Fruit fly (Drosophila melanogaster) whole organism, embryonic: ENCODE results near the gene Ostgamma.
A peak's percentile ranks its signal among the peaks of the same experiment; 100 is the strongest.

Source experiments
- Asciz ChIP-seq: fragments of 200-800 bp; sonication (Bioruptor generic); optimal IDR thresholded peaks from 2 replicates; lab custom pipeline; 2017; ENCODE audit warnings: missing biosample characterization, mild to moderate bottlenecking, missing genetic modification characterization, missing genetic modification reagents
- Blimp-1 ChIP-seq: fragments of 200-800 bp; sonication (Bioruptor generic); optimal IDR thresholded peaks from 3 replicates; lab custom pipeline; 2018; ENCODE audit warnings: missing biosample characterization, missing genetic modification characterization, mild to moderate bottlenecking, moderate library complexity, missing genetic modification reagents
- CG11247 ChIP-seq: fragments of 200-800 bp; sonication (Bioruptor generic); IDR thresholded peaks from 2 replicates; pipeline ENCODE4 v1.3.6; 2022; ENCODE audit warnings: missing biosample characterization, missing genetic modification characterization
- CG11695 ChIP-seq: fragments of 200-800 bp; sonication (Bioruptor generic); IDR thresholded peaks from 3 replicates; pipeline ENCODE4 v1.3.6; 2022; ENCODE audit warnings: missing biosample characterization, missing genetic modification characterization
- CG13296 ChIP-seq: fragments of 200-800 bp; sonication (Bioruptor generic); optimal IDR thresholded peaks from 3 replicates; lab custom pipeline; 2018; ENCODE audit warnings: missing biosample characterization, mild to moderate bottlenecking, missing genetic modification characterization
- CG13775 ChIP-seq: fragments of 200-800 bp; sonication (Bioruptor generic); optimal IDR thresholded peaks from 3 replicates; lab custom pipeline; 2017; ENCODE audit warnings: missing biosample characterization, mild to moderate bottlenecking, missing genetic modification characterization
- CG15011 ChIP-seq: fragments of 200-800 bp; sonication (Bioruptor generic); optimal IDR thresholded peaks from 3 replicates; lab custom pipeline; 2018; ENCODE audit warnings: missing biosample characterization, mild to moderate bottlenecking, missing genetic modification characterization
- CG17361 ChIP-seq: fragments of 200-800 bp; sonication (Bioruptor generic); IDR thresholded peaks from 3 replicates; pipeline ENCODE4 v1.3.6; 2022; ENCODE audit warnings: missing biosample characterization, missing genetic modification characterization
- CG1832 ChIP-seq: fragments of 200-800 bp; sonication (Bioruptor generic); optimal IDR thresholded peaks from 2 replicates; lab custom pipeline; 2017; ENCODE audit warnings: missing biosample characterization, mild to moderate bottlenecking, missing genetic modification characterization, inconsistent platforms
- CG2116 ChIP-seq: fragments of 200-800 bp; sonication (Bioruptor generic); optimal IDR thresholded peaks from 3 replicates; lab custom pipeline; 2018; ENCODE audit warnings: missing biosample characterization, mild to moderate bottlenecking, missing genetic modification characterization
- CG2199 ChIP-seq: fragments of 200-800 bp; sonication (Bioruptor generic); IDR thresholded peaks from 3 replicates; pipeline ENCODE4 v1.3.6; 2022; ENCODE audit warnings: missing biosample characterization, missing genetic modification characterization
- CG30020 ChIP-seq: fragments of 200-800 bp; optimal IDR thresholded peaks from 2 replicates; lab custom pipeline; 2019; ENCODE audit warnings: missing biosample characterization, mild to moderate bottlenecking, missing genetic modification characterization, moderate library complexity
- CG3281 ChIP-seq: fragments of 200-800 bp; sonication (Bioruptor generic); optimal IDR thresholded peaks from 3 replicates; lab custom pipeline; 2017; ENCODE audit warnings: missing biosample characterization, mild to moderate bottlenecking, missing genetic modification characterization
- CG3407 ChIP-seq: fragments of 200-800 bp; sonication (Bioruptor generic); optimal IDR thresholded peaks from 2 replicates; lab custom pipeline; 2018; ENCODE audit warnings: missing biosample characterization, mild to moderate bottlenecking, missing genetic modification characterization
- CG4820 ChIP-seq: fragments of 200-800 bp; sonication (Bioruptor generic); optimal IDR thresholded peaks from 3 replicates; lab custom pipeline; 2016; ENCODE audit warnings: missing biosample characterization, missing genetic modification characterization
- CG5180 ChIP-seq: fragments of 200-800 bp; sonication (Bioruptor generic); optimal IDR thresholded peaks from 3 replicates; lab custom pipeline; 2017; ENCODE audit warnings: missing biosample characterization, missing genetic modification characterization, mild to moderate bottlenecking, moderate library complexity, missing genetic modification reagents
- CG6272 ChIP-seq: fragments of 200-800 bp; sonication (Bioruptor generic); IDR thresholded peaks from 2 replicates; pipeline ENCODE4 v1.3.6; 2022; ENCODE audit warnings: missing biosample characterization, missing genetic modification characterization
- CG6813 ChIP-seq: fragments of 200-800 bp; sonication (Bioruptor generic); optimal IDR thresholded peaks from 2 replicates; lab custom pipeline; 2017; ENCODE audit warnings: missing biosample characterization, missing genetic modification characterization, mild to moderate bottlenecking, moderate library complexity, missing genetic modification reagents
- CG7745 ChIP-seq: fragments of 200-800 bp; sonication (Bioruptor generic); optimal IDR thresholded peaks from 2 replicates; lab custom pipeline; 2018; ENCODE audit warnings: missing biosample characterization, mild to moderate bottlenecking, missing genetic modification characterization, moderate library complexity
- CG7786 ChIP-seq: fragments of 200-800 bp; sonication (Bioruptor generic); optimal IDR thresholded peaks from 2 replicates; lab custom pipeline; 2016; ENCODE audit warnings: missing biosample characterization, missing genetic modification characterization
- CG7928 ChIP-seq: fragments of 200-800 bp; sonication (Bioruptor generic); optimal IDR thresholded peaks from 2 replicates; lab custom pipeline; 2017; ENCODE audit warnings: missing biosample characterization, mild to moderate bottlenecking, missing genetic modification characterization
- CG9215 ChIP-seq: fragments of 200-800 bp; sonication (Bioruptor generic); IDR thresholded peaks from 2 replicates; pipeline ENCODE4 v1.3.6; 2022; ENCODE audit warnings: missing biosample characterization, missing genetic modification characterization
- CG9932 ChIP-seq: fragments of 200-800 bp; sonication (Bioruptor generic); IDR thresholded peaks from 2 replicates; pipeline ENCODE4 v1.3.6; 2022; ENCODE audit warnings: missing biosample characterization, missing genetic modification characterization
- D19A ChIP-seq: fragments of 200-800 bp; optimal IDR thresholded peaks from 3 replicates; lab custom pipeline; 2019; ENCODE audit warnings: missing biosample characterization, mild to moderate bottlenecking, missing genetic modification characterization, moderate library complexity
- Elba2 ChIP-seq: fragments of 200-800 bp; sonication (Bioruptor generic); optimal IDR thresholded peaks from 3 replicates; lab custom pipeline; 2016; ENCODE audit warnings: missing biosample characterization, missing genetic modification characterization
- Ets65A ChIP-seq: fragments of 200-800 bp; sonication (Bioruptor generic); peaks from one replicate; lab custom pipeline; 2016; ENCODE audit warnings: missing biosample characterization, missing genetic modification characterization
- Gug ChIP-seq: fragments of 200-800 bp; sonication (Bioruptor generic); IDR thresholded peaks from 4 replicates; pipeline ENCODE4 v1.3.6; 2022; ENCODE audit warnings: missing biosample characterization, missing genetic modification characterization
- Kr ChIP-seq: fragments of 200-800 bp; sonication (Bioruptor generic); optimal IDR thresholded peaks from 2 replicates; lab custom pipeline; 2017; ENCODE audit warnings: missing biosample characterization, mild to moderate bottlenecking, missing genetic modification characterization
- NFAT ChIP-seq: fragments of 200-800 bp; sonication (Bioruptor generic); IDR thresholded peaks from 2 replicates; pipeline ENCODE4 v1.3.6; 2022; ENCODE audit warnings: missing biosample characterization, missing genetic modification characterization
- Nf-YB ChIP-seq: fragments of 200-800 bp; sonication (Bioruptor generic); optimal IDR thresholded peaks from 3 replicates; lab custom pipeline; 2019; ENCODE audit warnings: missing biosample characterization, mild to moderate bottlenecking, missing genetic modification characterization, moderate library complexity
- Ptx1 ChIP-seq: fragments of 200-800 bp; sonication (Bioruptor generic); IDR thresholded peaks from 2 replicates; pipeline ENCODE4 v1.3.6; 2022; ENCODE audit warnings: missing biosample characterization, missing genetic modification characterization
- Scr ChIP-seq: fragments of 200-800 bp; sonication (Bioruptor generic); IDR thresholded peaks from 2 replicates; pipeline ENCODE4 v1.3.6; 2022; ENCODE audit warnings: missing biosample characterization, missing genetic modification characterization; ENCODE audit not compliant: partially characterized antibody
- Sin3A ChIP-seq: fragments of >200 bp; optimal IDR thresholded peaks from 2 replicates; lab custom pipeline; 2018
- Six4 ChIP-seq: fragments of 200-800 bp; sonication (Bioruptor generic); optimal IDR thresholded peaks from 2 replicates; lab custom pipeline; 2016; ENCODE audit warnings: missing biosample characterization, missing genetic modification characterization
- Stat92E ChIP-seq, 3 experiments: fragments of >200 bp in 2 of 3; fragments of 200-800 bp in 1 of 3; sonication (Bioruptor generic) in 1 of 3; optimal IDR thresholded peaks; 2 replicates each; lab custom pipeline; 2017 to 2019; ENCODE audit warnings: missing biosample characterization in 3 of 3, missing genetic modification characterization in 3 of 3, mild to moderate bottlenecking in 1 of 3, moderate library complexity in 1 of 3
- Vsx1 ChIP-seq: fragments of 200-800 bp; sonication (Bioruptor generic); optimal IDR thresholded peaks from 2 replicates; lab custom pipeline; 2017; ENCODE audit warnings: missing biosample characterization, mild to moderate bottlenecking, missing genetic modification characterization, missing genetic modification reagents
- YL-1 ChIP-seq: fragments of 200-800 bp; sonication (Bioruptor generic); optimal IDR thresholded peaks from 3 replicates; lab custom pipeline; 2017; ENCODE audit warnings: missing biosample characterization, mild to moderate bottlenecking, missing genetic modification characterization
- az2 ChIP-seq: fragments of 200-800 bp; sonication (Bioruptor generic); optimal IDR thresholded peaks from 3 replicates; lab custom pipeline; 2016; ENCODE audit warnings: missing biosample characterization, missing genetic modification characterization
- fd102C ChIP-seq: fragments of 200-800 bp; sonication (Bioruptor generic); optimal IDR thresholded peaks from 2 replicates; lab custom pipeline; 2018; ENCODE audit warnings: missing biosample characterization, mild to moderate bottlenecking, missing genetic modification characterization, moderate library complexity
- gsb-n ChIP-seq: fragments of 200-800 bp; sonication (Bioruptor generic); optimal IDR thresholded peaks from 3 replicates; lab custom pipeline; 2018; ENCODE audit warnings: missing biosample characterization, mild to moderate bottlenecking, missing genetic modification characterization
- kni ChIP-seq: fragments of 200-800 bp; sonication (Bioruptor generic); optimal IDR thresholded peaks from 3 replicates; lab custom pipeline; 2017; ENCODE audit warnings: mild to moderate bottlenecking, missing biosample characterization, missing genetic modification reagents, missing genetic modification characterization
- lab ChIP-seq: fragments of 200-800 bp; sonication (Bioruptor generic); optimal IDR thresholded peaks from 3 replicates; lab custom pipeline; 2017; ENCODE audit warnings: missing biosample characterization, missing genetic modification characterization, mild to moderate bottlenecking, moderate library complexity, missing genetic modification reagents
- org-1 ChIP-seq: fragments of 200-800 bp; sonication (Bioruptor generic); optimal IDR thresholded peaks from 2 replicates; lab custom pipeline; 2017; ENCODE audit warnings: missing biosample characterization, missing genetic modification characterization
- rib ChIP-seq: fragments of 200-800 bp; sonication (Bioruptor generic); IDR thresholded peaks from 2 replicates; pipeline ENCODE4 v1.3.6; 2022; ENCODE audit warnings: missing biosample characterization, missing genetic modification characterization
- run ChIP-seq: fragments of 200-800 bp; sonication (Bioruptor generic); optimal IDR thresholded peaks from 3 replicates; lab custom pipeline; 2018; ENCODE audit warnings: missing biosample characterization, mild to moderate bottlenecking, missing genetic modification characterization
- sens ChIP-seq: fragments of 200-800 bp; sonication (Bioruptor generic); peaks from one replicate; lab custom pipeline; 2016; ENCODE audit warnings: missing biosample characterization, missing genetic modification characterization
- so ChIP-seq: fragments of 200-800 bp; sonication (Bioruptor generic); IDR thresholded peaks from 3 replicates; pipeline ENCODE4 v1.3.6; 2022; ENCODE audit warnings: missing biosample characterization, missing genetic modification characterization
- sug ChIP-seq: fragments of 200-800 bp; optimal IDR thresholded peaks from 2 replicates; lab custom pipeline; 2019; ENCODE audit warnings: missing biosample characterization, mild to moderate bottlenecking, missing genetic modification characterization, moderate library complexity
- tin ChIP-seq: fragments of 200-800 bp; sonication (Bioruptor generic); optimal IDR thresholded peaks from 3 replicates; lab custom pipeline; 2016; ENCODE audit warnings: missing biosample characterization, missing genetic modification characterization
- vvl ChIP-seq: fragments of 200-800 bp; sonication (Bioruptor generic); IDR thresholded peaks from 2 replicates; pipeline ENCODE4 v1.3.6; 2022; ENCODE audit warnings: missing biosample characterization, missing genetic modification characterization

The Ostgamma gene

DNA sequence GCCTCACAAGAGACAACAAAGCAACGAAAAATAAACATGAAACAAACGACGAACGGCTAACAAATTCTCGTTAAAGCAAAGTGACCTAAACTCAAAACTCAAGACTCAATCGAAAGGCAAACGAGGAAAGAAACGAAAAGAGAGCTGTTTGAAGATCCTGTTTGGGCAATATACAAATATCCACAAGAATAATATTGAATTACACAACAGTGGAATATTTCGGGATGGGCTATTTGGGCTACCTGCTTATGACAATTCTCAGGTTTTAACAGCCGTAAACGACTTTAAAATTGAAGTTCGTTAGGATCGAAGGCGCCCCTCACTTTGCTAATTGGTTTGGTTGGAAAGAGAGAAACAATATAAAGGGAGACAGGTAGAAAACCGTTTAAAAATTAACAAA is 31.7 kb downstream of the Ostgamma start (continued):
- TF ChIP-seq run = no peak
- TF ChIP-seq CG7928 (GFP tag; lab: Kevin White, UChicago) = no peak
- no peak for TF ChIP-seq CG30020 (tag; lab: Kevin White, UChicago)
- no peak for TF ChIP-seq D19A (tag; lab: Kevin White, UChicago)
- peak; percentile 72 for TF ChIP-seq kni (GFP tag; lab: Kevin White, UChicago)
- TF ChIP-seq lab (GFP tag; lab: Kevin White, UChicago) = no peak
- no peak for TF ChIP-seq Scr (GFP tag; lab: Robert Waterston, UW)
- no peak for TF ChIP-seq Ptx1 (GFP tag; lab: Robert Waterston, UW)
- TF ChIP-seq CG17361 = no peak
- no peak for TF ChIP-seq YL-1
- TF ChIP-seq CG3407 (GFP tag; lab: Kevin White, UChicago) = no peak
- peak; percentile 81 for TF ChIP-seq sens (GFP tag; lab: Kevin White, UChicago)
- no peak for TF ChIP-seq CG3281 (GFP tag; lab: Kevin White, UChicago)
- no peak for TF ChIP-seq Gug
- TF ChIP-seq fd102C (GFP tag; lab: Kevin White, UChicago) = peak; percentile 88
- TF ChIP-seq Elba2 (GFP tag; lab: Kevin White, UChicago) = peak; percentile 56
- TF ChIP-seq gsb-n (tag; lab: Kevin White, UChicago) = peak; percentile 7
- no peak for TF ChIP-seq az2 (GFP tag; lab: Kevin White, UChicago)
- no peak for TF ChIP-seq CG13296 (GFP tag; lab: Kevin White, UChicago)
- no peak for TF ChIP-seq CG5180 (GFP tag; lab: Kevin White, UChicago)
- no peak for TF ChIP-seq rib
- no peak for TF ChIP-seq sug (tag; lab: Kevin White, UChicago)
- TF ChIP-seq Kr (GFP tag; lab: Kevin White, UChicago) = peak; percentile 86
- peak; percentile 35 for TF ChIP-seq CG6813
- no peak for TF ChIP-seq vvl (GFP tag; lab: Robert Waterston, UW)
- TF ChIP-seq CG9932 (GFP tag; lab: Robert Waterston, UW) = no peak
- TF ChIP-seq Ets65A (GFP tag; lab: Kevin White, UChicago) = no peak
- no peak for TF ChIP-seq CG1832 (GFP tag; lab: Kevin White, UChicago)
- no peak for TF ChIP-seq Sin3A

DNA sequence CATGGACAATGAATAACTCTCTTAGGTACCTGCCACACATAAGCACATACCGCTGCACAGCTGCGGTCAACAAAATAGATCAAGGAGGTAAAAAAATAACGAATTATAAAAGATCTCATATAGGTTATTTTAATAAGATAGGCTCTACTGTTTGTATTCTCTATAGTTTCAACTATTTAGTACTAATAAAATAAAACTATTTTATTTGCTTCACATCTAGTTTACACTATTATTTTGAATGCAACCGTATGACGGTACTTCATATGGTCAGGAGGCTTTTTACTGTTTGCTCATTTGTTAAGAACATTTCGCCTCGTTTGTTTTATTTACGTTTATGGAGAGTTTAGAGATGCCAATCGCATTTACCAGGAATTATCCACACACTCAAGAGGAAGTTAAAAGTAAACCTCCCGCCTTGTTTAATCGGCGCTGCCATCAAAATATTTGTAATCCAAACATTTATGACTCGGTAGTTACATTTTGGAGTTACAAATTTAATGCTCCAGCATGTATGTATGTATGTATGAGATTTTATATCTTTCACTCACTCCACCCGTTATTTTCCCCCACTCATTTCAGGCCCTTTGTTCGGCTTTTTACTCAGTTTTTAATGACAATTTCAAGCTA is 32.9 kb downstream of the Ostgamma start:
- TF ChIP-seq Vsx1 (GFP tag; lab: Kevin White, UChicago) = peak; percentile 6
- TF ChIP-seq CG9215 (GFP tag; lab: Robert Waterston, UW) = no peak
- TF ChIP-seq CG7786 (GFP tag; lab: Kevin White, UChicago) = no peak
- TF ChIP-seq CG11247 = 0 out of 2 replicates have a peak, but pooled peaks have one; percentile 33
- TF ChIP-seq lab (GFP tag; lab: Kevin White, UChicago) = peak; percentile 67
- peak; percentile 57 for TF ChIP-seq CG4820 (GFP tag; lab: Kevin White, UChicago)
- TF ChIP-seq CG6272 = no peak
- peak; percentile 44 for TF ChIP-seq CG2116 (GFP tag; lab: Kevin White, UChicago)
- peak; percentile 70 for TF ChIP-seq Blimp-1 (GFP tag; lab: Kevin White, UChicago)
- peak; percentile 49 for TF ChIP-seq CG15011 (GFP tag; lab: Kevin White, UChicago)
- TF ChIP-seq Kr (GFP tag; lab: Kevin White, UChicago) = no peak
- peak; percentile 64 for TF ChIP-seq Six4
- peak; percentile 53 for TF ChIP-seq tin (GFP tag; lab: Kevin White, UChicago)
- peak; percentile 51 for TF ChIP-seq Asciz (GFP tag; lab: Kevin White, UChicago)
- peak; percentile 94 for TF ChIP-seq sens (GFP tag; lab: Kevin White, UChicago)
- peak; percentile 72 for TF ChIP-seq CG11695 (GFP tag; lab: Robert Waterston, UW)
- TF ChIP-seq Stat92E (GFP tag; optimal IDR thresholded peaks at IDR 0.05; lab: Kevin White, UChicago) = peak in 1 of 3 experiments; percentile 57
- 0 out of 3 replicates have a peak, but pooled peaks have one; percentile 70 for TF ChIP-seq so
- peak; percentile 56; the same call in 1 of the 3 replicates for TF ChIP-seq CG2199 (GFP tag; lab: Robert Waterston, UW)
- no peak for TF ChIP-seq NFAT
- peak; percentile 49 for TF ChIP-seq CG7745 (tag; lab: Kevin White, UChicago)
- TF ChIP-seq Nf-YB (GFP tag; lab: Kevin White, UChicago) = peak; percentile 55
- TF ChIP-seq rib = no peak
- TF ChIP-seq CG13775 (GFP tag; lab: Kevin White, UChicago) = peak; percentile 60
- TF ChIP-seq org-1 (GFP tag; lab: Kevin White, UChicago) = peak; percentile 59
